Worm (Caenorhabditis elegans) whole organism, L2 larva: ENCODE measurements around the gene C01G12.3.
"Not testable (repeated sequence)": the region's sequence is repeated elsewhere in the genome, so short reads cannot be mapped to it uniquely, and the experiment has no call there.

ENCODE experiments used
- ZK546.5 ChIP-seq: sonication (generic microtip); optimal IDR thresholded peaks from 2 replicates; lab custom pipeline; 2017; ENCODE audit warnings: missing biosample characterization, missing genetic modification characterization
- fos-1 ChIP-seq: fragments of 150-350 bp; optimal IDR thresholded peaks from 2 replicates; lab custom pipeline; 2014; ENCODE audit warnings: missing biosample characterization, missing genetic modification characterization
- lsy-2 ChIP-seq, 2 experiments: fragments of 150-350 bp in 1 of 2; sonication (generic microtip) in 1 of 2; optimal IDR thresholded peaks; 2 replicates each; lab custom pipeline; 2014 to 2017; ENCODE audit warnings: missing biosample characterization in 2 of 2, missing genetic modification characterization in 2 of 2
- nhr-237 ChIP-seq: fragments of 150-350 bp; optimal IDR thresholded peaks from 2 replicates; lab custom pipeline; 2014; ENCODE audit warnings: missing biosample characterization, missing genetic modification characterization
- nhr-77 ChIP-seq: fragments of 150-350 bp; optimal IDR thresholded peaks from 2 replicates; lab custom pipeline; 2014; ENCODE audit warnings: missing biosample characterization, missing genetic modification characterization
- skn-1 ChIP-seq: sonication (generic microtip); optimal IDR thresholded peaks from 2 replicates; lab custom pipeline; 2017; ENCODE audit warnings: missing biosample characterization, missing genetic modification characterization
- zag-1 ChIP-seq: fragments of 150-350 bp; optimal IDR thresholded peaks from 2 replicates; lab custom pipeline; 2014; ENCODE audit warnings: missing biosample characterization, missing genetic modification characterization

- TF ChIP-seq fos-1; nhr-77 (tag; lab: Kevin White, UChicago); nhr-237 (tag; lab: Kevin White, UChicago); zag-1 (tag; lab: Kevin White, UChicago); skn-1 (tag; lab: Kevin White, UChicago); ZK546.5: not testable (repeated sequence)
- peak; percentile 16 to 93 for TF ChIP-seq lsy-2 (tag; optimal IDR thresholded peaks at IDR 0.05; lab: Kevin White, UChicago)
These were observed 18.2 kb downstream of the C01G12.3 start for ce11 chrII:14563766-14564370.
